Worm (Caenorhabditis elegans): ENCODE data around the gene nmur-3.

ce11 chrX:4480800-4481199, 14.5 kb downstream of the nmur-3 start:
- no peak for TF ChIP-seq ztf-11 (tag; optimal IDR thresholded peaks at IDR 0.05)
- TF ChIP-seq ces-1 (GFP tag; optimal IDR thresholded peaks at IDR 0.05), result no peak
- no peak for TF ChIP-seq lir-3 (tag; optimal IDR thresholded peaks at IDR 0.05; ENCODE audit: poor library complexity)
- TF ChIP-seq dsc-1 (tag; optimal IDR thresholded peaks at IDR 0.05), result no peak
- TF ChIP-seq ceh-82 (tag; optimal IDR thresholded peaks at IDR 0.05), result no peak
- no peak for TF ChIP-seq lin-15B (tag; optimal IDR thresholded peaks at IDR 0.05)
